Fruit fly (Drosophila melanogaster): ENCODE results near the gene CG17328.

- TF ChIP-seq dac (GFP tag; optimal IDR thresholded peaks at IDR 0.05): no peak
- TF ChIP-seq Hr39 (GFP tag; optimal IDR thresholded peaks at IDR 0.05): no peak
- no peak for TF ChIP-seq Ets96B (tag; optimal IDR thresholded peaks at IDR 0.05)
- no peak for TF ChIP-seq Sox102F (GFP tag; optimal IDR thresholded peaks at IDR 0.05)
- TF ChIP-seq CG4318 (GFP tag; optimal IDR thresholded peaks at IDR 0.05): no peak
- TF ChIP-seq Hr4 (GFP tag; optimal IDR thresholded peaks at IDR 0.05): no peak
- TF ChIP-seq CG16779 (tag; optimal IDR thresholded peaks at IDR 0.05): no peak
- TF ChIP-seq salr (GFP tag; optimal IDR thresholded peaks at IDR 0.05): no peak
- no peak for TF ChIP-seq CG6808 (GFP tag; optimal IDR thresholded peaks at IDR 0.05)
- TF ChIP-seq spab (GFP tag; optimal IDR thresholded peaks at IDR 0.05): no peak
- TF ChIP-seq CG31627 (GFP tag; optimal IDR thresholded peaks at IDR 0.05): no peak
- TF ChIP-seq Sox14 (GFP tag; optimal IDR thresholded peaks at IDR 0.05): peak; percentile 5
- TF ChIP-seq CG34406 (GFP tag; optimal IDR thresholded peaks at IDR 0.05): no peak
- no peak for TF ChIP-seq CG11762 (GFP tag; optimal IDR thresholded peaks at IDR 0.05; ENCODE audit: insufficient read depth)
Measured at dm6 chr2L:16273439-16273838, 26.3 kb upstream of the CG17328 start.
